Fruit fly (Drosophila melanogaster) whole organism, embryonic: ENCODE measurements around the gene Adar.

ENCODE experiments used
- ATbp ChIP-seq: fragments of 200-800 bp; sonication (Bioruptor generic); optimal IDR thresholded peaks from 2 replicates; lab custom pipeline; 2017; ENCODE audit warnings: missing biosample characterization, mild to moderate bottlenecking, missing genetic modification characterization, missing genetic modification reagents
- Atf-2 ChIP-seq: fragments of 200-800 bp; sonication (Bioruptor generic); optimal IDR thresholded peaks from 2 replicates; lab custom pipeline; 2016; ENCODE audit warnings: missing biosample characterization, missing genetic modification characterization
- Atf6 ChIP-seq: fragments of 200-800 bp; sonication (Bioruptor generic); IDR thresholded peaks from 2 replicates; pipeline ENCODE4 v1.3.6; 2022; ENCODE audit warnings: missing biosample characterization, missing genetic modification characterization
- Awh ChIP-seq: fragments of 200-800 bp; sonication (Bioruptor generic); IDR thresholded peaks from 2 replicates; pipeline ENCODE4, ENCODE4 v1.3.6; 2022; ENCODE audit warnings: missing biosample characterization, missing genetic modification characterization
- CG10267 ChIP-seq: fragments of 200-800 bp; sonication (Bioruptor generic); optimal IDR thresholded peaks from 2 replicates; lab custom pipeline; 2018; ENCODE audit warnings: missing biosample characterization, mild to moderate bottlenecking, missing genetic modification characterization, moderate library complexity
- CG14710 ChIP-seq: fragments of 200-800 bp; sonication (Bioruptor generic); optimal IDR thresholded peaks from 3 replicates; lab custom pipeline; 2019; ENCODE audit warnings: missing biosample characterization, mild to moderate bottlenecking, missing genetic modification characterization, moderate library complexity
- CG1603 ChIP-seq: fragments of 200-800 bp; sonication (Bioruptor generic); optimal IDR thresholded peaks from 2 replicates; lab custom pipeline; 2019; ENCODE audit warnings: missing biosample characterization, mild to moderate bottlenecking, missing genetic modification characterization, moderate library complexity
- CG1647 ChIP-seq: fragments of 200-800 bp; sonication (Bioruptor generic); optimal IDR thresholded peaks from 3 replicates; lab custom pipeline; 2016; ENCODE audit warnings: missing biosample characterization, missing genetic modification characterization
- CG17359 ChIP-seq: fragments of 200-800 bp; sonication (Bioruptor generic); optimal IDR thresholded peaks from 3 replicates; lab custom pipeline; 2018; ENCODE audit warnings: missing biosample characterization, mild to moderate bottlenecking, missing genetic modification characterization, moderate library complexity
- CG17361 ChIP-seq: fragments of 200-800 bp; sonication (Bioruptor generic); IDR thresholded peaks from 3 replicates; pipeline ENCODE4 v1.3.6; 2022; ENCODE audit warnings: missing biosample characterization, missing genetic modification characterization
- CG17802 ChIP-seq: fragments of 200-800 bp; sonication (Bioruptor generic); optimal IDR thresholded peaks from 2 replicates; lab custom pipeline; 2018; ENCODE audit warnings: missing biosample characterization, mild to moderate bottlenecking, missing genetic modification characterization, moderate library complexity
- CG18599 ChIP-seq: fragments of 200-800 bp; sonication (Bioruptor generic); optimal IDR thresholded peaks from 3 replicates; lab custom pipeline; 2017; ENCODE audit warnings: missing biosample characterization, missing genetic modification characterization, mild to moderate bottlenecking, moderate library complexity, missing genetic modification reagents
- CG3163 ChIP-seq: fragments of 200-800 bp; sonication (Bioruptor generic); optimal IDR thresholded peaks from 3 replicates; lab custom pipeline; 2016; ENCODE audit warnings: missing biosample characterization, missing genetic modification characterization
- CG34224 ChIP-seq: fragments of 200-800 bp; sonication (Bioruptor generic); IDR thresholded peaks from 3 replicates; pipeline ENCODE4 v1.3.6; 2022; ENCODE audit warnings: missing biosample characterization, missing genetic modification characterization; ENCODE audit not compliant: partially characterized antibody
- CG34422 ChIP-seq: fragments of 200-800 bp; sonication (Bioruptor generic); IDR thresholded peaks from 3 replicates; pipeline ENCODE4 v1.3.6; 2022; ENCODE audit warnings: missing biosample characterization, missing genetic modification characterization
- CG3726 ChIP-seq: fragments of 200-800 bp; sonication (Bioruptor generic); IDR thresholded peaks from 3 replicates; pipeline ENCODE4, ENCODE4 v1.3.6; 2022; ENCODE audit warnings: missing biosample characterization, missing genetic modification characterization
- CG6654 ChIP-seq: fragments of 200-800 bp; sonication (Bioruptor generic); optimal IDR thresholded peaks from 2 replicates; lab custom pipeline; 2017; ENCODE audit warnings: missing biosample characterization, mild to moderate bottlenecking, missing genetic modification characterization
- CG7556 ChIP-seq: fragments of 200-800 bp; sonication (Bioruptor generic); optimal IDR thresholded peaks from 2 replicates; lab custom pipeline; 2017; ENCODE audit warnings: missing biosample characterization, mild to moderate bottlenecking, missing genetic modification characterization
- CG7839 ChIP-seq: fragments of 200-800 bp; sonication (Bioruptor generic); optimal IDR thresholded peaks from 3 replicates; lab custom pipeline; 2018; ENCODE audit warnings: missing biosample characterization, mild to moderate bottlenecking, missing genetic modification characterization, moderate library complexity
- CG8765 ChIP-seq: fragments of 200-800 bp; sonication (Bioruptor generic); IDR thresholded peaks from 2 replicates; pipeline ENCODE4 v1.3.6; 2022; ENCODE audit warnings: missing biosample characterization, missing genetic modification characterization
- CG8924 ChIP-seq: fragments of 200-800 bp; optimal IDR thresholded peaks from 3 replicates; lab custom pipeline; 2019; ENCODE audit warnings: missing biosample characterization, mild to moderate bottlenecking, missing genetic modification characterization, moderate library complexity
- CHES-1-like ChIP-seq: fragments of 200-800 bp; sonication (Bioruptor generic); optimal IDR thresholded peaks from 2 replicates; lab custom pipeline; 2016; ENCODE audit warnings: missing biosample characterization, missing genetic modification characterization
- Elba2 ChIP-seq: fragments of 200-800 bp; sonication (Bioruptor generic); optimal IDR thresholded peaks from 3 replicates; lab custom pipeline; 2016; ENCODE audit warnings: missing biosample characterization, missing genetic modification characterization
- Gsc ChIP-seq: fragments of 200-800 bp; sonication (Bioruptor generic); IDR thresholded peaks from 2 replicates; pipeline ENCODE4 v1.3.6; 2022; ENCODE audit warnings: missing biosample characterization, missing genetic modification characterization
- H15 ChIP-seq: fragments of 200-800 bp; sonication (Bioruptor generic); IDR thresholded peaks from 3 replicates; pipeline ENCODE4 v1.3.6; 2022; ENCODE audit warnings: missing biosample characterization, missing genetic modification characterization
- H2.0 ChIP-seq: fragments of 200-800 bp; sonication (Bioruptor generic); IDR thresholded peaks from 2 replicates; pipeline ENCODE4 v1.3.6; 2022; ENCODE audit warnings: missing biosample characterization, missing genetic modification characterization
- HLHmδ ChIP-seq: fragments of 200-800 bp; sonication (Bioruptor generic); optimal IDR thresholded peaks from 2 replicates; lab custom pipeline; 2018; ENCODE audit warnings: missing biosample characterization, mild to moderate bottlenecking, missing genetic modification characterization, moderate library complexity
- Hey ChIP-seq: fragments of 200-800 bp; sonication (Bioruptor generic); optimal IDR thresholded peaks from 3 replicates; lab custom pipeline; 2018; ENCODE audit warnings: missing biosample characterization, mild to moderate bottlenecking, missing genetic modification characterization
- Hsf ChIP-seq: fragments of 200-800 bp; sonication (Bioruptor generic); optimal IDR thresholded peaks from 3 replicates; lab custom pipeline; 2016; ENCODE audit warnings: missing biosample characterization, missing genetic modification characterization
- Lhr ChIP-seq: fragments of 200-800 bp; sonication (Bioruptor generic); optimal IDR thresholded peaks from 3 replicates; lab custom pipeline; 2017; ENCODE audit warnings: mild to moderate bottlenecking, missing biosample characterization, missing genetic modification reagents, missing genetic modification characterization
- Mad ChIP-seq: fragments of 200-800 bp; sonication (Bioruptor generic); optimal IDR thresholded peaks from 2 replicates; lab custom pipeline; 2016; ENCODE audit warnings: missing biosample characterization, missing genetic modification characterization
- NFAT ChIP-seq: fragments of 200-800 bp; sonication (Bioruptor generic); IDR thresholded peaks from 2 replicates; pipeline ENCODE4 v1.3.6; 2022; ENCODE audit warnings: missing biosample characterization, missing genetic modification characterization
- Opbp ChIP-seq: fragments of 200-800 bp; sonication (Bioruptor generic); IDR thresholded peaks from 3 replicates; pipeline ENCODE4 v1.3.6; 2022; ENCODE audit warnings: missing biosample characterization, missing genetic modification characterization; ENCODE audit not compliant: partially characterized antibody
- Taf1 ChIP-seq: fragments of 200-800 bp; sonication (Bioruptor generic); IDR thresholded peaks from 2 replicates; pipeline ENCODE4 v1.3.6; 2022; ENCODE audit warnings: missing biosample characterization, missing genetic modification characterization
- Tbp ChIP-seq: fragments of >200 bp; optimal IDR thresholded peaks from 2 replicates; lab custom pipeline; 2018; ENCODE audit warnings: missing biosample characterization, missing genetic modification characterization
- az2 ChIP-seq: fragments of 200-800 bp; sonication (Bioruptor generic); optimal IDR thresholded peaks from 3 replicates; lab custom pipeline; 2016; ENCODE audit warnings: missing biosample characterization, missing genetic modification characterization
- btn ChIP-seq: fragments of 200-800 bp; sonication (Bioruptor generic); optimal IDR thresholded peaks from 2 replicates; lab custom pipeline; 2016; ENCODE audit warnings: missing biosample characterization, missing genetic modification characterization
- corto ChIP-seq: fragments of 200-800 bp; sonication (Bioruptor generic); optimal IDR thresholded peaks from 2 replicates; lab custom pipeline; 2016; ENCODE audit warnings: missing biosample characterization, mild to moderate bottlenecking, missing genetic modification characterization, moderate library complexity
- dysf ChIP-seq: fragments of 200-800 bp; sonication (Bioruptor generic); IDR thresholded peaks from 3 replicates; pipeline ENCODE4 v1.3.6; 2022; ENCODE audit warnings: missing biosample characterization, missing genetic modification characterization
- ewg ChIP-seq: fragments of 200-800 bp; sonication (Bioruptor generic); optimal IDR thresholded peaks from 3 replicates; lab custom pipeline; 2017; ENCODE audit warnings: mild to moderate bottlenecking, missing biosample characterization, missing genetic modification reagents, missing genetic modification characterization
- grau ChIP-seq: fragments of 200-800 bp; optimal IDR thresholded peaks from 3 replicates; lab custom pipeline; 2019; ENCODE audit warnings: missing biosample characterization, mild to moderate bottlenecking, missing genetic modification characterization, moderate library complexity
- jumu ChIP-seq: fragments of 200-800 bp; sonication (Bioruptor generic); optimal IDR thresholded peaks from 3 replicates; lab custom pipeline; 2016; ENCODE audit warnings: missing biosample characterization, missing genetic modification characterization
- mam ChIP-seq: fragments of 200-800 bp; sonication (Bioruptor generic); optimal IDR thresholded peaks from 3 replicates; lab custom pipeline; 2016; ENCODE audit warnings: missing biosample characterization, missing genetic modification characterization
- pho ChIP-seq: fragments of 200-800 bp; sonication (Bioruptor generic); optimal IDR thresholded peaks from 2 replicates; lab custom pipeline; 2016; ENCODE audit warnings: missing biosample characterization, missing genetic modification characterization
- sima ChIP-seq: fragments of 200-800 bp; sonication (Bioruptor generic); optimal IDR thresholded peaks from 2 replicates; lab custom pipeline; 2016; ENCODE audit warnings: missing biosample characterization, missing genetic modification characterization
- slou ChIP-seq: fragments of 200-800 bp; sonication (Bioruptor generic); optimal IDR thresholded peaks from 3 replicates; lab custom pipeline; 2016; ENCODE audit warnings: missing biosample characterization, missing genetic modification characterization
- stc ChIP-seq: fragments of 200-800 bp; sonication (Bioruptor generic); IDR thresholded peaks from 2 replicates; pipeline ENCODE4 v1.3.6; 2022; ENCODE audit warnings: missing biosample characterization, missing genetic modification characterization
- trem ChIP-seq: fragments of 200-800 bp; optimal IDR thresholded peaks from 3 replicates; lab custom pipeline; 2019; ENCODE audit warnings: missing biosample characterization, mild to moderate bottlenecking, missing genetic modification characterization, moderate library complexity
- ttk ChIP-seq: fragments of 200-800 bp; sonication (Bioruptor generic); IDR thresholded peaks from 2 replicates; pipeline ENCODE4 v2.1.2; 2022; ENCODE audit warnings: missing biosample characterization, missing genetic modification characterization
- vfl ChIP-seq: fragments of 200-800 bp; sonication (Bioruptor generic); optimal IDR thresholded peaks from 2 replicates; lab custom pipeline; 2016; ENCODE audit warnings: missing biosample characterization, missing genetic modification characterization
- vvl ChIP-seq: fragments of 200-800 bp; sonication (Bioruptor generic); IDR thresholded peaks from 2 replicates; pipeline ENCODE4 v1.3.6; 2022; ENCODE audit warnings: missing biosample characterization, missing genetic modification characterization
- z ChIP-seq: fragments of 200-800 bp; sonication (Bioruptor generic); IDR thresholded peaks from 3 replicates; pipeline ENCODE4 v1.3.6; 2022; ENCODE audit warnings: missing biosample characterization, missing genetic modification characterization
- zfh1 ChIP-seq: fragments of 200-800 bp; sonication (Bioruptor generic); IDR thresholded peaks from 3 replicates; pipeline ENCODE4 v1.3.6; 2022; ENCODE audit warnings: missing biosample characterization, missing genetic modification characterization

Gene Adar

dm6 chrX:1772626-1773025 lies 899 bp upstream of the Adar start (continued):
- TF ChIP-seq H2.0 (GFP tag; lab: Robert Waterston, UW), result no peak
- TF ChIP-seq CG8765 (GFP tag; lab: Robert Waterston, UW), result no peak
- peak; percentile 14 for TF ChIP-seq CG7839
- TF ChIP-seq Hsf (GFP tag; lab: Kevin White, UChicago), result no peak
- TF ChIP-seq CG17802, result no peak
- TF ChIP-seq z (GFP tag; lab: Robert Waterston, UW), result no peak
- peak; percentile 56; the same call in 2 of the 3 replicates for TF ChIP-seq CG34224 (GFP tag; lab: Robert Waterston, UW)
- TF ChIP-seq CG34422 (GFP tag; lab: Robert Waterston, UW), result no peak
- no peak for TF ChIP-seq CG8924
- no peak for TF ChIP-seq btn (GFP tag; lab: Kevin White, UChicago)
- no peak for TF ChIP-seq CG7556 (GFP tag; lab: Kevin White, UChicago)
- TF ChIP-seq CG17361 (GFP tag; lab: Robert Waterston, UW), result no peak
- TF ChIP-seq CG1603 (tag; lab: Kevin White, UChicago), result peak; percentile 47
- 0 out of 2 replicates have a peak, but pooled peaks have one; percentile 8 for TF ChIP-seq vvl (GFP tag; lab: Robert Waterston, UW)
- no peak for TF ChIP-seq sima (GFP tag; lab: Kevin White, UChicago)
- TF ChIP-seq ttk (GFP tag; lab: Robert Waterston, UW), result no peak
- no peak for TF ChIP-seq ewg (GFP tag; lab: Kevin White, UChicago)
- no peak for TF ChIP-seq Taf1 (GFP tag; lab: Robert Waterston, UW)
- TF ChIP-seq Opbp (GFP tag; lab: Robert Waterston, UW), result peak; percentile 60; the same call in 2 of the 3 replicates
- TF ChIP-seq mam (GFP tag; lab: Kevin White, UChicago), result no peak
- TF ChIP-seq CG3726 (GFP tag; lab: Robert Waterston, UW), result no peak
- peak; percentile 18 for TF ChIP-seq HLHmδ
- TF ChIP-seq jumu (GFP tag; lab: Kevin White, UChicago), result no peak
- peak; percentile 16 for TF ChIP-seq CG10267 (tag; lab: Kevin White, UChicago)
- TF ChIP-seq Elba2, result no peak
- TF ChIP-seq ATbp (GFP tag; lab: Kevin White, UChicago), result no peak
- TF ChIP-seq pho (GFP tag; lab: Kevin White, UChicago), result no peak
- no peak for TF ChIP-seq vfl (GFP tag; lab: Kevin White, UChicago)
- TF ChIP-seq slou (GFP tag; lab: Kevin White, UChicago), result no peak
- no peak for TF ChIP-seq Tbp
- TF ChIP-seq zfh1, result no peak
- TF ChIP-seq CG14710 (tag; lab: Kevin White, UChicago), result peak; percentile 26
- no peak for TF ChIP-seq Awh (GFP tag; lab: Robert Waterston, UW)
- no peak for TF ChIP-seq CHES-1-like (GFP tag; lab: Kevin White, UChicago)
- TF ChIP-seq Mad (GFP tag; lab: Kevin White, UChicago), result no peak
- TF ChIP-seq CG1647, result no peak
- TF ChIP-seq H15 (GFP tag; lab: Robert Waterston, UW), result no peak
- TF ChIP-seq Lhr (GFP tag; lab: Kevin White, UChicago), result peak; percentile 87
- no peak for TF ChIP-seq Atf-2 (GFP tag; lab: Kevin White, UChicago)
- TF ChIP-seq NFAT, result no peak
- no peak for TF ChIP-seq CG18599
- peak; percentile 50 for TF ChIP-seq trem (tag; lab: Kevin White, UChicago)
- no peak for TF ChIP-seq CG6654 (GFP tag; lab: Kevin White, UChicago)
- peak; percentile 2 for TF ChIP-seq CG3163
- no peak for TF ChIP-seq az2 (GFP tag; lab: Kevin White, UChicago)
- TF ChIP-seq dysf (GFP tag; lab: Robert Waterston, UW), result no peak
- TF ChIP-seq Atf6 (GFP tag; lab: Robert Waterston, UW), result no peak
- no peak for TF ChIP-seq Gsc (GFP tag; lab: Robert Waterston, UW)
- TF ChIP-seq CG17359 (tag; lab: Kevin White, UChicago), result no peak
- TF ChIP-seq Hey, result no peak
- TF ChIP-seq grau, result peak; percentile 12
- no peak for TF ChIP-seq stc (GFP tag; lab: Robert Waterston, UW)
- no peak for TF ChIP-seq corto
